Worm (Caenorhabditis elegans) whole organism, late embryonic: ENCODE results near the gene T28A11.22.

Experiments used
- ama-1 ChIP-seq: fragments of 150-350 bp; optimal IDR thresholded peaks from 2 replicates; lab custom pipeline; 2014
- ceh-2 ChIP-seq: sonication (generic microtip); optimal IDR thresholded peaks from 2 replicates; lab custom pipeline; 2016; ENCODE audit warnings: missing genotype, missing genetic modification characterization, missing compliant biosample characterization
- ceh-48 ChIP-seq: sonication (generic microtip); optimal IDR thresholded peaks from 2 replicates; lab custom pipeline; 2016; ENCODE audit warnings: missing genetic modification characterization, inconsistent platforms, missing compliant biosample characterization
- fkh-10 ChIP-seq: fragments of 150-350 bp; optimal IDR thresholded peaks from 2 replicates; lab custom pipeline; 2014; ENCODE audit warnings: missing biosample characterization, missing genetic modification reagents, missing genetic modification characterization
- nhr-11 ChIP-seq: fragments of 150-350 bp; optimal IDR thresholded peaks from 2 replicates; lab custom pipeline; 2014; ENCODE audit warnings: missing biosample characterization, missing genetic modification characterization
- odd-2 ChIP-seq: sonication (generic microtip); optimal IDR thresholded peaks from 2 replicates; lab custom pipeline; 2017; ENCODE audit warnings: antibody characterized with exemption, mild to moderate bottlenecking, missing genetic modification characterization, missing compliant biosample characterization
- pha-4 ChIP-seq: fragments of 150-350 bp; optimal IDR thresholded peaks from 2 replicates; lab custom pipeline; 2018; ENCODE audit warnings: missing biosample characterization, missing genetic modification reagents, missing genetic modification characterization
- pqm-1 ChIP-seq: sonication (generic microtip); optimal IDR thresholded peaks from 2 replicates; lab custom pipeline; 2016; ENCODE audit warnings: missing genetic modification characterization, missing compliant biosample characterization
- rnt-1 ChIP-seq: sonication (generic microtip); optimal IDR thresholded peaks from 2 replicates; lab custom pipeline; 2016; ENCODE audit warnings: missing genetic modification characterization, missing compliant biosample characterization
- sdc-2 ChIP-seq: sonication (generic microtip); optimal IDR thresholded peaks from 2 replicates; lab custom pipeline; 2016; ENCODE audit warnings: missing genotype, missing genetic modification characterization, missing compliant biosample characterization
- sox-4 ChIP-seq: sonication (generic microtip); optimal IDR thresholded peaks from 2 replicates; lab custom pipeline; 2017; ENCODE audit warnings: mild to moderate bottlenecking, missing genetic modification characterization, inconsistent platforms, missing compliant biosample characterization
- tbx-2 ChIP-seq: sonication (generic microtip); optimal IDR thresholded peaks from 2 replicates; lab custom pipeline; 2016; ENCODE audit warnings: missing genetic modification characterization, missing compliant biosample characterization
- unc-3 ChIP-seq, 2 experiments: fragments of 200-800 bp in 1 of 2; sonication (Bioruptor generic) in 1 of 2; sonication (generic microtip) in 1 of 2; conservative IDR thresholded peaks in 1 of 2; optimal IDR thresholded peaks in 1 of 2; 2 replicates each; pipeline versions ENCODE4 v1.3.6 to Lab custom; 2016 to 2022; ENCODE audit warnings: missing compliant biosample characterization in 2 of 2, missing genetic modification characterization in 2 of 2, missing genetic modification reagents in 1 of 2

DNA sequence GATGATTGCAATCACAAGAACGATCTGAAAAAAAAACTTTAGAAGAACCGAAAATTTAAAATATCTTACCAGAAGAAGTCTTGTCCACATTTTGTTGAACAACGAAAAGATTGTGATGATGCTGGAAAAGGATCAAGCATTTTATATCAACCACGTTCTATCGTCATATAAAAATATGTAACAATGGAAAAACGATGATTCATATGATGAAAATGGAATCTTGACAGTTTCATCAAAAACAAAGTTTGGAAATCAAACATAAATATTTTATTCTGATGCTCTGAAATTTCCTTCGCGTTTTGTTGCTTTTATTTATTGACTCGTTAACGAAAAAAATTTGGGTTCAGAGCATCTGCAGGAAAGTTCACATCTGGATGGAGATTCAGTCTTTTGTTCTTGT, 20.8 kb upstream of the T28A11.22 start, which contains the start of the genes K08D9.9 and str-16:
- no peak for TF ChIP-seq tbx-2 (tag; lab: Kevin White, UChicago)
- no peak for TF ChIP-seq ama-1
- TF ChIP-seq sox-4: no peak
- TF ChIP-seq pha-4 (tag; lab: Kevin White, UChicago): no peak
- no peak for TF ChIP-seq pqm-1 (tag; lab: Kevin White, UChicago)
- no peak for TF ChIP-seq ceh-48 (tag; lab: Kevin White, UChicago)
- no peak for TF ChIP-seq nhr-11 (tag; lab: Kevin White, UChicago)
- no peak for TF ChIP-seq ceh-2 (tag; lab: Kevin White, UChicago)
- no peak for TF ChIP-seq unc-3 (GFP tag; conservative IDR thresholded peaks at IDR 0.05; lab: Robert Waterston, UW)
- no peak for TF ChIP-seq unc-3 (tag; optimal IDR thresholded peaks at IDR 0.05; lab: Kevin White, UChicago)
- no peak for TF ChIP-seq odd-2 (tag; lab: Kevin White, UChicago)
- TF ChIP-seq rnt-1 (tag; lab: Kevin White, UChicago): no peak
- no peak for TF ChIP-seq sdc-2 (tag; lab: Kevin White, UChicago)
- no peak for TF ChIP-seq fkh-10
